Worm (Caenorhabditis elegans): ENCODE measurements around the gene npax-4.

- no peak for TF ChIP-seq ama-1 (optimal IDR thresholded peaks at IDR 0.05)
- TF ChIP-seq scrt-1 (GFP tag; IDR thresholded peaks at IDR 0.05): no peak
- TF ChIP-seq aly-1 (tag; optimal IDR thresholded peaks at IDR 0.05): no peak
- no peak for TF ChIP-seq hmbx-1 (tag; optimal IDR thresholded peaks at IDR 0.05)
- TF ChIP-seq tbx-37 (GFP tag; conservative IDR thresholded peaks at IDR 0.05): no peak
- TF ChIP-seq hmg-4 (GFP tag; optimal IDR thresholded peaks at IDR 0.05): no peak
- TF ChIP-seq ceh-36 (tag; optimal IDR thresholded peaks at IDR 0.05): no peak
- TF ChIP-seq F13C5.2 (tag; optimal IDR thresholded peaks at IDR 0.05): no peak
- TF ChIP-seq sea-1 (GFP tag; conservative IDR thresholded peaks at IDR 0.05): no peak
- TF ChIP-seq pes-1 (GFP tag; IDR thresholded peaks at IDR 0.05): no peak
- no peak for TF ChIP-seq ets-7 (tag; optimal IDR thresholded peaks at IDR 0.05)
- TF ChIP-seq ceh-13 (GFP tag; optimal IDR thresholded peaks at IDR 0.05): no peak
- TF ChIP-seq flt-1 (GFP tag; IDR thresholded peaks at IDR 0.05): no peak
- TF ChIP-seq B0310.2 (tag; optimal IDR thresholded peaks at IDR 0.05): no peak
Measured at ce11 chrIV:8827500-8827899, 52.2 kb downstream of the npax-4 start, which contains the start of gene T28C6.7.
